Worm (Caenorhabditis elegans) whole organism, late embryonic: ENCODE data around the gene paml-1.

Source experiments
- C38D4.7 ChIP-seq: fragments of 200-800 bp; sonication (Bioruptor generic); optimal IDR thresholded peaks from 2 replicates; lab custom pipeline; 2018; ENCODE audit warnings: mild to moderate bottlenecking, missing genetic modification characterization, moderate library complexity, missing compliant biosample characterization
- ahr-1 ChIP-seq: sonication (generic microtip); optimal IDR thresholded peaks from 2 replicates; lab custom pipeline; 2016; ENCODE audit warnings: missing genetic modification characterization, missing compliant biosample characterization
- ceh-14 ChIP-seq: sonication (generic microtip); optimal IDR thresholded peaks from 2 replicates; lab custom pipeline; 2016; ENCODE audit warnings: missing genotype, missing genetic modification characterization, missing compliant biosample characterization
- ceh-18 ChIP-seq: sonication (generic microtip); optimal IDR thresholded peaks from 2 replicates; lab custom pipeline; 2016; ENCODE audit warnings: missing genetic modification characterization, missing compliant biosample characterization
- ceh-19 ChIP-seq: fragments of 200-800 bp; sonication (Bioruptor generic); optimal IDR thresholded peaks from 2 replicates; lab custom pipeline; 2018; ENCODE audit warnings: mild to moderate bottlenecking, missing genetic modification characterization, missing compliant biosample characterization
- ceh-2 ChIP-seq: sonication (generic microtip); optimal IDR thresholded peaks from 2 replicates; lab custom pipeline; 2016; ENCODE audit warnings: missing genotype, missing genetic modification characterization, missing compliant biosample characterization
- ceh-30 ChIP-seq: fragments of 150-350 bp; optimal IDR thresholded peaks from 2 replicates; lab custom pipeline; 2014; ENCODE audit warnings: missing biosample characterization, missing genetic modification characterization
- ceh-31 ChIP-seq: sonication (generic microtip); optimal IDR thresholded peaks from 2 replicates; lab custom pipeline; 2016; ENCODE audit warnings: missing genetic modification characterization, missing compliant biosample characterization
- ceh-48 ChIP-seq: sonication (generic microtip); optimal IDR thresholded peaks from 2 replicates; lab custom pipeline; 2016; ENCODE audit warnings: missing genetic modification characterization, inconsistent platforms, missing compliant biosample characterization
- ceh-6 ChIP-seq: fragments of 200-800 bp; sonication (Bioruptor generic); optimal IDR thresholded peaks from 2 replicates; lab custom pipeline; 2018; ENCODE audit warnings: mild to moderate bottlenecking, missing genetic modification characterization, missing compliant biosample characterization
- ceh-9 ChIP-seq: sonication (generic microtip); optimal IDR thresholded peaks from 2 replicates; lab custom pipeline; 2016; ENCODE audit warnings: mild to moderate bottlenecking, missing genetic modification characterization, inconsistent platforms, missing compliant biosample characterization
- che-1 ChIP-seq: sonication (generic microtip); optimal IDR thresholded peaks from 2 replicates; lab custom pipeline; 2016; ENCODE audit warnings: mild to moderate bottlenecking, missing genetic modification characterization, missing compliant biosample characterization
- dve-1 ChIP-seq: sonication (generic microtip); optimal IDR thresholded peaks from 2 replicates; lab custom pipeline; 2017; ENCODE audit warnings: antibody characterized with exemption, mild to moderate bottlenecking, missing genetic modification characterization, missing compliant biosample characterization
- elt-2 ChIP-seq: sonication (generic microtip); optimal IDR thresholded peaks from 2 replicates; lab custom pipeline; 2016; ENCODE audit warnings: missing genetic modification reagents, missing genetic modification characterization, missing compliant biosample characterization
- ets-4 ChIP-seq: sonication (generic microtip); optimal IDR thresholded peaks from 2 replicates; lab custom pipeline; 2016; ENCODE audit warnings: missing genetic modification characterization, missing compliant biosample characterization
- eyg-1 ChIP-seq: sonication (generic microtip); optimal IDR thresholded peaks from 2 replicates; lab custom pipeline; 2016; ENCODE audit warnings: missing genotype, missing genetic modification characterization, missing compliant biosample characterization
- fax-1 ChIP-seq: sonication (generic microtip); optimal IDR thresholded peaks from 2 replicates; lab custom pipeline; 2016; ENCODE audit warnings: missing genotype, missing genetic modification characterization, missing compliant biosample characterization
- fkh-10 ChIP-seq: fragments of 150-350 bp; optimal IDR thresholded peaks from 2 replicates; lab custom pipeline; 2014; ENCODE audit warnings: missing biosample characterization, missing genetic modification reagents, missing genetic modification characterization
- hlh-6 ChIP-seq: sonication (generic microtip); optimal IDR thresholded peaks from 2 replicates; lab custom pipeline; 2016; ENCODE audit warnings: missing genotype, missing genetic modification characterization, missing compliant biosample characterization
- lin-11 ChIP-seq: fragments of 200-800 bp; sonication (Bioruptor generic); optimal IDR thresholded peaks from 2 replicates; lab custom pipeline; 2018; ENCODE audit warnings: mild to moderate bottlenecking, missing genetic modification characterization, missing compliant biosample characterization
- mec-3 ChIP-seq: sonication (generic microtip); optimal IDR thresholded peaks from 2 replicates; lab custom pipeline; 2016; ENCODE audit warnings: borderline replicate concordance, missing genetic modification characterization, missing compliant biosample characterization
- nfya-1 ChIP-seq: sonication (generic microtip); optimal IDR thresholded peaks from 2 replicates; lab custom pipeline; 2017; ENCODE audit warnings: missing genetic modification characterization, mild to moderate bottlenecking, missing compliant biosample characterization, antibody characterized with exemption, moderate library complexity
- npax-4 ChIP-seq: sonication (generic microtip); optimal IDR thresholded peaks from 2 replicates; lab custom pipeline; 2016; ENCODE audit warnings: missing genetic modification characterization, missing compliant biosample characterization
- odd-2 ChIP-seq: sonication (generic microtip); optimal IDR thresholded peaks from 2 replicates; lab custom pipeline; 2017; ENCODE audit warnings: antibody characterized with exemption, mild to moderate bottlenecking, missing genetic modification characterization, missing compliant biosample characterization
- pag-3 ChIP-seq: sonication (generic microtip); optimal IDR thresholded peaks from 2 replicates; lab custom pipeline; 2016; ENCODE audit warnings: missing compliant biosample characterization, missing genetic modification characterization, borderline replicate concordance
- pax-1 ChIP-seq: fragments of 150-350 bp; optimal IDR thresholded peaks from 2 replicates; lab custom pipeline; 2014; ENCODE audit warnings: missing biosample characterization, missing genetic modification characterization
- pha-2 ChIP-seq: sonication (generic microtip); optimal IDR thresholded peaks from 2 replicates; lab custom pipeline; 2017; ENCODE audit warnings: mild to moderate bottlenecking, missing genetic modification characterization, missing compliant biosample characterization
- pha-4 ChIP-seq: fragments of 150-350 bp; optimal IDR thresholded peaks from 2 replicates; lab custom pipeline; 2018; ENCODE audit warnings: missing biosample characterization, missing genetic modification reagents, missing genetic modification characterization
- pqm-1 ChIP-seq: sonication (generic microtip); optimal IDR thresholded peaks from 2 replicates; lab custom pipeline; 2016; ENCODE audit warnings: missing genetic modification characterization, missing compliant biosample characterization
- pros-1 ChIP-seq: fragments of 150-350 bp; optimal IDR thresholded peaks from 2 replicates; lab custom pipeline; 2014; ENCODE audit warnings: missing biosample characterization, missing genetic modification reagents, missing genetic modification characterization
- sdc-2 ChIP-seq: sonication (generic microtip); optimal IDR thresholded peaks from 2 replicates; lab custom pipeline; 2016; ENCODE audit warnings: missing genotype, missing genetic modification characterization, missing compliant biosample characterization
- sox-2 ChIP-seq: fragments of 200-800 bp; sonication (Bioruptor generic); IDR thresholded peaks from 2 replicates; pipeline ENCODE4 v1.3.6; 2022; ENCODE audit warnings: missing genetic modification reagents, missing genetic modification characterization, missing compliant biosample characterization
- sox-4 ChIP-seq: sonication (generic microtip); optimal IDR thresholded peaks from 2 replicates; lab custom pipeline; 2017; ENCODE audit warnings: mild to moderate bottlenecking, missing genetic modification characterization, inconsistent platforms, missing compliant biosample characterization
- syd-9 ChIP-seq: sonication (generic microtip); optimal IDR thresholded peaks from 2 replicates; lab custom pipeline; 2016; ENCODE audit warnings: mild to moderate bottlenecking, missing genetic modification characterization, moderate library complexity, missing compliant biosample characterization
- unc-55 ChIP-seq: sonication (generic microtip); optimal IDR thresholded peaks from 2 replicates; lab custom pipeline; 2017; ENCODE audit warnings: missing biosample characterization, missing genetic modification reagents, missing genetic modification characterization
- unc-86 ChIP-seq: sonication (generic microtip); optimal IDR thresholded peaks from 2 replicates; lab custom pipeline; 2016; ENCODE audit warnings: missing genetic modification characterization, missing compliant biosample characterization
- zip-5 ChIP-seq: sonication (generic microtip); optimal IDR thresholded peaks from 2 replicates; lab custom pipeline; 2016; ENCODE audit warnings: missing genetic modification characterization, missing compliant biosample characterization
- ztf-16 ChIP-seq: sonication (generic microtip); optimal IDR thresholded peaks from 2 replicates; lab custom pipeline; 2017; ENCODE audit warnings: missing genetic modification characterization, missing compliant biosample characterization

The paml-1 gene

DNA sequence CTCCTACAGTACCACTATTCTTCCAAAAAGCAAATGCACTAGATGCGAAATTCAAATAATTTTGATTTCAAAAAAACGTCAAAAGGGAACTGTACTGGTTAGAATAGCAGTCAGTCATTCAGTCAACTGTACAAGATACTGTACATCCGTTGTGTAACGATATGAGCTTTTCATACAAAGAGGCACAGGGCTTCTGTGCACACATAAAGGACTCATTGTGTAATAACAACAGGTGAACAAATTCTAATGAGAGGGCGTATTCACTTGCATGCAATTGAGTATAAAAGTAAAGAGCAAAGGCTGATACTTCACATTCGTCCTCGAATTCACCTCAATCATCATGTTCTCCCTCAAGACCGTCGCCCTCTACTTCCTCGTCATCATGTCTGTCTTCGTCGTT is 36.5 kb downstream of the paml-1 start, which contains the start of gene dod-6:
TSS of gene dod-6 (plus strand) at position 301 of the 400 bp plus-strand sequence.
- TF ChIP-seq pha-2 (tag; lab: Kevin White, UChicago) = no peak
- no peak for TF ChIP-seq pqm-1 (tag; lab: Kevin White, UChicago)
- no peak for TF ChIP-seq ceh-18 (tag; lab: Kevin White, UChicago)
- TF ChIP-seq ceh-2 (tag; lab: Kevin White, UChicago) = no peak
- no peak for TF ChIP-seq dve-1
- TF ChIP-seq ets-4 (tag; lab: Kevin White, UChicago) = no peak
- no peak for TF ChIP-seq odd-2 (tag; lab: Kevin White, UChicago)
- no peak for TF ChIP-seq ceh-31 (tag; lab: Kevin White, UChicago)
- no peak for TF ChIP-seq pag-3 (tag; lab: Kevin White, UChicago)
- no peak for TF ChIP-seq ceh-14 (tag; lab: Kevin White, UChicago)
- no peak for TF ChIP-seq che-1 (tag; lab: Kevin White, UChicago)
- no peak for TF ChIP-seq ceh-30 (tag; lab: Kevin White, UChicago)
- no peak for TF ChIP-seq syd-9 (tag; lab: Kevin White, UChicago)
- no peak for TF ChIP-seq lin-11 (tag; lab: Kevin White, UChicago)
- TF ChIP-seq nfya-1 (tag; lab: Kevin White, UChicago) = no peak

DNA sequence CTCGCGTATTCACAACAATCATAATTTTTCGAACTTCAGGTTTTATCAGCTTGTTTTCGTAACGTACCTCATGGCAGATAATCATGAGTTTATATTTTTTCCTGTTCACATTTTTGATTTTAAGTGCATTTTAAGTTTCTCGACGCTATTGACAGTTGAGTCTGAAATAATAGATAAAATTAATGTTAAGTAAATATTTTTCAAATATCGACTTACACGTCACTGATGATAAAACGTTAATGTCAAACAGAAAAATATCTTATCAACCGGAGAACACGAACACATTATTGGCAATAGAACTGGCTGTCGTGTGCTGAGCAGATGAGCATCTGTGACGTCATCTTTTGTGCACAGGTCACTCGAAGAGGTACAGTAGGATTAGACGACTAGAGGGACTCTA is 37.1 kb downstream of the paml-1 start:
- TF ChIP-seq ceh-19 (GFP tag; lab: Kevin White, UChicago) (no peak), unc-86 (tag; lab: Kevin White, UChicago) (no peak), zip-5 (tag; lab: Kevin White, UChicago) (no peak), elt-2 (tag; lab: Kevin White, UChicago) (peak; percentile 82)

DNA sequence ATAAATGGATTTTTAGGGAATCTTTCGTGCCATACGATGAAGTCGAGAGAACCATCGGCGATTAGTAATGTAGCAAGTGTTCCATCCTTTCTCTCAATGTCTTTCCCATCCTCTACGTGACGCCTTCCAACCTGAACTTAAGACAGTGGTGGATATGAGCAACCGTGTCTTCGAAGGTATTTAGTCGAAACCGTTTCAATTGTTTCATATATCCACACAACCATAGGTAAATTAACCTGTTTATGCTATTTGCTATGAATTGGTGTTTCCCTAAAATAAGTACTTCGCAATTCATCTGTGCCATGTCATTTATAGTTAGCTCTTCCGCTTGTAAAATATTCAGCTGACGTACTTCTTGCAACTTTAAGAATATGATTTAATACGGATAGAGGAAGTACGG is 38.0 kb downstream of the paml-1 start:
- TF ChIP-seq unc-86 (tag; lab: Kevin White, UChicago) (no peak), fkh-10 (GFP tag; lab: Kevin White, UChicago) (no peak), C38D4.7 (GFP tag; lab: Kevin White, UChicago) (no peak), sox-4 (tag; lab: Kevin White, UChicago) (no peak), pax-1 (no peak), ceh-9 (tag; lab: Kevin White, UChicago) (no peak), eyg-1 (no peak), mec-3 (no peak), ahr-1 (tag; lab: Kevin White, UChicago) (no peak), npax-4 (tag; lab: Kevin White, UChicago) (no peak), hlh-6 (no peak), pqm-1 (tag; lab: Kevin White, UChicago) (no peak), odd-2 (tag; lab: Kevin White, UChicago) (no peak), pha-4 (tag; lab: Kevin White, UChicago) (no peak), ceh-6 (GFP tag; lab: Kevin White, UChicago) (no peak), sox-2 (no peak)

DNA sequence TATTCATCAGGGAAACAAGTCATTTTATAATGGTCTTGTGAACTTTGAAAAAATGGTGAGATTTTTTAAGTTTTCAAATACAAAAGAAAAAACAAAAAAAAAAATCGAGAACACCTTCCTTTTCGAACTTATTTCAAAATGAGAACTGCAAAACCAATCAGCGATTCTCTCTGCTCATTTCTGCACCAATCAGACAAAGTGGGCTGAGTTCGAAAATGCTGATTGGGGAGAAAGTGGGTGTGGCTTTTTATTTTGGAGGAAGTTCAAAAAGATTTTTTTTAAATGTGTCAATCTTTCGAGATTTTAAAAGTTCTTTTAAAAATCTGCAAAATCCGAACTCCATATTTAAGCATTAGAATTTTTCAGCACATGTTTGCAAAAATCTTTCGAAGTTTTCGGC is 39.3 kb downstream of the paml-1 start:
- no peak for TF ChIP-seq ceh-14 (tag; lab: Kevin White, UChicago)
- peak; percentile 48 for TF ChIP-seq nfya-1 (tag; lab: Kevin White, UChicago)
- TF ChIP-seq, all 69 proteins: peak for 1

DNA sequence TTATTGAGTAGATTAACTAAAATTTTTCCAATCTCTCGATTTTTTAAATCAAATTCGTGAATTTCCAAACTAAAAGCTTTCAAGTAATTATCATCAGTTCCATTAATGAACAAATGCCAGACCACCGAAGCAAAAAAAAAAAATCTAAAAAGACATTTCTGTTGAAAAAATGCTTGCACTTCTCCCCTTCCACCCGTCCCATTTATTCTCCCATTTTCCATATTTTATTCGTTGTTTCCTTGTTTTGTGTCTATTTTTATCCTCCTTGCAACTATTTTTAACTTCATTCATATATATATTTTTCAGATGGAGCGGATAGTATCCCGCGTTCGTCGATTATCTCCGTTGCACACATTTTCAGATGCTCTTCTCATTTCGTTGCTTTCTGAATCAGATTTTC is 45.0 kb downstream of the paml-1 start, which contains the start of gene epac-1:
TSS of gene epac-1 (plus strand) at position 301 of the 400 bp plus-strand sequence.
- no peak for TF ChIP-seq sdc-2 (tag; lab: Kevin White, UChicago)
- no peak for TF ChIP-seq pros-1
- no peak for TF ChIP-seq fax-1 (tag; lab: Kevin White, UChicago)
- TF ChIP-seq unc-55 = no peak
- TF ChIP-seq ztf-16 (tag; lab: Kevin White, UChicago) = no peak
- TF ChIP-seq ceh-48 (tag; lab: Kevin White, UChicago) = no peak
- no peak for TF ChIP-seq che-1 (tag; lab: Kevin White, UChicago)
- TF ChIP-seq fkh-10 (GFP tag; lab: Kevin White, UChicago) = no peak
